Fruit fly (Drosophila melanogaster) whole organism, embryonic: ENCODE results near the gene gNacalpha.

Source experiments
- unc-4 ChIP-seq: fragments of 200-800 bp; sonication (Bioruptor generic); IDR thresholded peaks from 2 replicates; pipeline ENCODE4 v1.3.6; 2022; ENCODE audit warnings: missing biosample characterization, missing genetic modification characterization; ENCODE audit not compliant: partially characterized antibody
- zen2 ChIP-seq: fragments of 200-800 bp; sonication (Bioruptor generic); IDR thresholded peaks from 3 replicates; pipeline ENCODE4 v1.3.6; 2022; ENCODE audit warnings: missing biosample characterization, missing genetic modification characterization; ENCODE audit not compliant: partially characterized antibody

- TF ChIP-seq unc-4 (GFP tag; lab: Robert Waterston, UW): no peak
- TF ChIP-seq zen2 (GFP tag; lab: Robert Waterston, UW): no peak
Observed at dm6 chr2L:1007840-1008241, 29.2 kb upstream of the gNacalpha start.
